Fruit fly (Drosophila melanogaster): Measurements from ENCODE around the gene Msr-110.

DNA sequence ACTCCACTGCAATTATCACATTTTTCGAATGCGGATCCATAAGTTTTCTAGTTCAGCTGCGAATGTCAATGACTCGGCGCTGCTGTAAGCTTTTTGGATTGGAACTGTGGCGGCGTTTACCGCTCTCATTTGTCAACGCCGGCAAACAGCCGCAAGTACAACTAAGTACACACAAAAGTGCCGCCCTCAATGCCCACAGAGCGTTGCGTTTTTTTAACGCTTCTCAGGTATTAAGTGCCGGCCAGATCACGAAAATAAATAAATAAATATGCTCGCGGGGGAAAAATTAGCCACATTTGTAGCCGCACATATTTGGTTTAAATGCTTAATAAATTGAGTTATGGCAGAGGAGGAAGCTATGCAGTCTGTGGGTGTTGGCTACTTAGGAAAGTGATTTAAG, 4.4 kb upstream of the Msr-110 start:
- TF ChIP-seq Abd-B (GFP tag; optimal IDR thresholded peaks at IDR 0.05): no peak
- TF ChIP-seq OdsH (GFP tag; optimal IDR thresholded peaks at IDR 0.05): no peak
